Fruit fly (Drosophila melanogaster) whole organism, embryonic: ENCODE results near the gene prtp.

Experiments used
- CG10654 ChIP-seq: fragments of 200-800 bp; sonication (Bioruptor generic); optimal IDR thresholded peaks from 2 replicates; lab custom pipeline; 2016; ENCODE audit warnings: missing biosample characterization, missing genetic modification characterization
- CG10959 ChIP-seq: fragments of 200-800 bp; sonication (Bioruptor generic); IDR thresholded peaks from 2 replicates; pipeline ENCODE4 v1.3.6; 2022; ENCODE audit warnings: missing biosample characterization, missing genetic modification characterization
- CG11696 ChIP-seq: fragments of 200-800 bp; sonication (Bioruptor generic); IDR thresholded peaks from 2 replicates; pipeline ENCODE4 v1.3.6; 2022; ENCODE audit warnings: missing biosample characterization, missing genetic modification characterization
- CG12104 ChIP-seq: fragments of 200-800 bp; sonication (Bioruptor generic); optimal IDR thresholded peaks from 3 replicates; lab custom pipeline; 2016; ENCODE audit warnings: missing biosample characterization, missing genetic modification characterization
- CG12659 ChIP-seq: fragments of 200-800 bp; sonication (Bioruptor generic); optimal IDR thresholded peaks from 3 replicates; lab custom pipeline; 2017; ENCODE audit warnings: mild to moderate bottlenecking, missing biosample characterization, missing genetic modification reagents, missing genetic modification characterization
- CG12744 ChIP-seq: fragments of 200-800 bp; sonication (Bioruptor generic); optimal IDR thresholded peaks from 2 replicates; lab custom pipeline; 2016; ENCODE audit warnings: missing biosample characterization, missing genetic modification characterization
- CG13123 ChIP-seq: fragments of 200-800 bp; sonication (Bioruptor generic); optimal IDR thresholded peaks from 2 replicates; lab custom pipeline; 2016; ENCODE audit warnings: missing biosample characterization, missing genetic modification characterization
- CG14710 ChIP-seq: fragments of 200-800 bp; sonication (Bioruptor generic); optimal IDR thresholded peaks from 3 replicates; lab custom pipeline; 2019; ENCODE audit warnings: missing biosample characterization, mild to moderate bottlenecking, missing genetic modification characterization, moderate library complexity
- CG1647 ChIP-seq: fragments of 200-800 bp; sonication (Bioruptor generic); optimal IDR thresholded peaks from 3 replicates; lab custom pipeline; 2016; ENCODE audit warnings: missing biosample characterization, missing genetic modification characterization
- CG16779 ChIP-seq: fragments of 200-800 bp; sonication (Bioruptor generic); IDR thresholded peaks from 2 replicates; pipeline ENCODE4 v1.3.6; 2022; ENCODE audit warnings: missing biosample characterization, missing genetic modification characterization
- CG1792 ChIP-seq: fragments of 200-800 bp; sonication (Bioruptor generic); optimal IDR thresholded peaks from 2 replicates; lab custom pipeline; 2016; ENCODE audit warnings: missing biosample characterization, missing genetic modification characterization
- CG1832 ChIP-seq: fragments of 200-800 bp; sonication (Bioruptor generic); optimal IDR thresholded peaks from 2 replicates; lab custom pipeline; 2017; ENCODE audit warnings: missing biosample characterization, mild to moderate bottlenecking, missing genetic modification characterization, inconsistent platforms
- CG18599 ChIP-seq: fragments of 200-800 bp; sonication (Bioruptor generic); optimal IDR thresholded peaks from 3 replicates; lab custom pipeline; 2017; ENCODE audit warnings: missing biosample characterization, missing genetic modification characterization, mild to moderate bottlenecking, moderate library complexity, missing genetic modification reagents
- CG2875 ChIP-seq: fragments of 200-800 bp; sonication (Bioruptor generic); optimal IDR thresholded peaks from 2 replicates; lab custom pipeline; 2017; ENCODE audit warnings: missing biosample characterization, mild to moderate bottlenecking, missing genetic modification characterization, missing genetic modification reagents
- CG31388 ChIP-seq: fragments of 200-800 bp; sonication (Bioruptor generic); optimal IDR thresholded peaks from 2 replicates; lab custom pipeline; 2016; ENCODE audit warnings: missing biosample characterization, missing genetic modification characterization
- CG4820 ChIP-seq: fragments of 200-800 bp; sonication (Bioruptor generic); optimal IDR thresholded peaks from 3 replicates; lab custom pipeline; 2016; ENCODE audit warnings: missing biosample characterization, missing genetic modification characterization
- CG6175 ChIP-seq: fragments of 200-800 bp; sonication (Bioruptor generic); IDR thresholded peaks from 3 replicates; pipeline ENCODE4 v1.3.6; 2022; ENCODE audit warnings: missing biosample characterization, missing genetic modification characterization
- CG7271 ChIP-seq: fragments of 200-800 bp; sonication (Bioruptor generic); optimal IDR thresholded peaks from 2 replicates; lab custom pipeline; 2018; ENCODE audit warnings: missing biosample characterization, mild to moderate bottlenecking, missing genetic modification characterization, moderate library complexity
- Camta ChIP-seq: fragments of 200-800 bp; sonication (Bioruptor generic); optimal IDR thresholded peaks from 2 replicates; lab custom pipeline; 2016; ENCODE audit warnings: missing biosample characterization, missing genetic modification characterization
- Eip74EF ChIP-seq, 2 experiments: fragments of 200-800 bp in 1 of 2; fragments of >200 bp in 1 of 2; sonication (Bioruptor generic) in 1 of 2; optimal IDR thresholded peaks; 2 replicates each; lab custom pipeline; 2017 to 2019; ENCODE audit warnings: missing biosample characterization in 2 of 2, missing genetic modification characterization in 2 of 2, mild to moderate bottlenecking in 1 of 2, moderate library complexity in 1 of 2
- Ets65A ChIP-seq: fragments of 200-800 bp; sonication (Bioruptor generic); peaks from one replicate; lab custom pipeline; 2016; ENCODE audit warnings: missing biosample characterization, missing genetic modification characterization
- Fer1 ChIP-seq: fragments of 200-800 bp; sonication (Bioruptor generic); optimal IDR thresholded peaks from 2 replicates; lab custom pipeline; 2017; ENCODE audit warnings: missing biosample characterization, mild to moderate bottlenecking, missing genetic modification characterization
- Fer2 ChIP-seq: fragments of 200-800 bp; sonication (Bioruptor generic); optimal IDR thresholded peaks from 2 replicates; lab custom pipeline; 2018; ENCODE audit warnings: missing biosample characterization, mild to moderate bottlenecking, missing genetic modification characterization, moderate library complexity
- Hmr ChIP-seq: fragments of 200-800 bp; sonication (Bioruptor generic); optimal IDR thresholded peaks from 3 replicates; lab custom pipeline; 2017; ENCODE audit warnings: mild to moderate bottlenecking, missing biosample characterization, missing genetic modification reagents, missing genetic modification characterization
- Hr78 ChIP-seq, 2 experiments: fragments of 200-800 bp in 1 of 2; fragments of >200 bp in 1 of 2; sonication (Bioruptor generic) in 1 of 2; optimal IDR thresholded peaks; 2 replicates each; lab custom pipeline; 2017 to 2019; ENCODE audit warnings: missing biosample characterization in 2 of 2, missing genetic modification characterization in 2 of 2, mild to moderate bottlenecking in 1 of 2, moderate library complexity in 1 of 2
- NC2β ChIP-seq: fragments of 200-800 bp; sonication (Bioruptor generic); optimal IDR thresholded peaks from 2 replicates; lab custom pipeline; 2016; ENCODE audit warnings: missing biosample characterization, missing genetic modification characterization
- Scr ChIP-seq: fragments of 200-800 bp; sonication (Bioruptor generic); IDR thresholded peaks from 2 replicates; pipeline ENCODE4 v1.3.6; 2022; ENCODE audit warnings: missing biosample characterization, missing genetic modification characterization; ENCODE audit not compliant: partially characterized antibody
- Trl ChIP-seq, 3 experiments: fragments of >200 bp in 2 of 3; fragments of 200-800 bp in 1 of 3; sonication (Bioruptor generic) in 1 of 3; optimal IDR thresholded peaks; 2 replicates in 1 of 3; 3 replicates in 2 of 3; lab custom pipeline; 2016 to 2017; ENCODE audit warnings: missing biosample characterization in 1 of 3, missing genetic modification characterization in 1 of 3
- amos ChIP-seq: fragments of 200-800 bp; sonication (Bioruptor generic); IDR thresholded peaks from 2 replicates; pipeline ENCODE4 v1.3.6; 2022; ENCODE audit warnings: missing biosample characterization, missing genetic modification characterization; ENCODE audit not compliant: partially characterized antibody
- ap ChIP-seq: fragments of 200-800 bp; sonication (Bioruptor generic); IDR thresholded peaks from 2 replicates; pipeline ENCODE4 v1.3.6; 2022; ENCODE audit warnings: missing biosample characterization, missing genetic modification characterization
- ato ChIP-seq: fragments of 200-800 bp; sonication (Bioruptor generic); IDR thresholded peaks from 2 replicates; pipeline ENCODE4 v1.3.6; 2022; ENCODE audit warnings: missing biosample characterization, missing genetic modification characterization; ENCODE audit not compliant: partially characterized antibody
- az2 ChIP-seq: fragments of 200-800 bp; sonication (Bioruptor generic); optimal IDR thresholded peaks from 3 replicates; lab custom pipeline; 2016; ENCODE audit warnings: missing biosample characterization, missing genetic modification characterization
- bbx ChIP-seq: fragments of 200-800 bp; sonication (Bioruptor generic); IDR thresholded peaks from 2 replicates; pipeline ENCODE4 v1.3.6; 2022; ENCODE audit warnings: missing biosample characterization, missing genetic modification characterization; ENCODE audit not compliant: partially characterized antibody
- bsh ChIP-seq, 2 experiments: fragments of 200-800 bp; sonication (Bioruptor generic); optimal IDR thresholded peaks; 2 replicates each; lab custom pipeline; 2017 to 2018; ENCODE audit warnings: mild to moderate bottlenecking in 2 of 2, missing biosample characterization in 2 of 2, missing genetic modification characterization in 2 of 2, moderate library complexity in 1 of 2
- caup ChIP-seq: fragments of 200-800 bp; sonication (Bioruptor generic); optimal IDR thresholded peaks from 3 replicates; lab custom pipeline; 2017; ENCODE audit warnings: missing biosample characterization, mild to moderate bottlenecking, missing genetic modification characterization, moderate library complexity; ENCODE audit not compliant: severe bottlenecking
- crol ChIP-seq: fragments of 200-800 bp; sonication (Bioruptor generic); IDR thresholded peaks from 2 replicates; pipeline ENCODE4 v1.3.6; 2022; ENCODE audit warnings: missing biosample characterization, missing genetic modification characterization
- dpn ChIP-seq, 2 experiments: fragments of 200-800 bp; sonication (Bioruptor generic); optimal IDR thresholded peaks; 3 replicates each; lab custom pipeline; 2016; ENCODE audit warnings: missing biosample characterization in 2 of 2, missing genetic modification characterization in 2 of 2
- ems ChIP-seq: fragments of 200-800 bp; sonication (Bioruptor generic); optimal IDR thresholded peaks from 3 replicates; lab custom pipeline; 2016; ENCODE audit warnings: missing biosample characterization, missing genetic modification characterization
- en ChIP-seq: fragments of 200-800 bp; sonication (Bioruptor generic); optimal IDR thresholded peaks from 2 replicates; lab custom pipeline; 2016; ENCODE audit warnings: missing biosample characterization, missing genetic modification characterization
- eyg ChIP-seq: fragments of 200-800 bp; sonication (Bioruptor generic); optimal IDR thresholded peaks from 3 replicates; lab custom pipeline; 2016; ENCODE audit warnings: missing biosample characterization, missing genetic modification characterization
- fu2 ChIP-seq: fragments of 200-800 bp; sonication (Bioruptor generic); optimal IDR thresholded peaks from 2 replicates; lab custom pipeline; 2016; ENCODE audit warnings: missing biosample characterization, missing genetic modification characterization
- hkb ChIP-seq, 2 experiments: fragments of 200-800 bp in 1 of 2; fragments of >200 bp in 1 of 2; sonication (Bioruptor generic) in 1 of 2; IDR thresholded peaks in 1 of 2; optimal IDR thresholded peaks in 1 of 2; 2 replicates each; pipeline versions ENCODE4 v1.3.6 to Lab custom; 2017 to 2022; ENCODE audit warnings: missing biosample characterization in 1 of 2, missing genetic modification characterization in 1 of 2
- nerfin-1 ChIP-seq: fragments of 200-800 bp; sonication (Bioruptor generic); optimal IDR thresholded peaks from 3 replicates; lab custom pipeline; 2019; ENCODE audit warnings: missing biosample characterization, mild to moderate bottlenecking, missing genetic modification characterization, moderate library complexity
- phol ChIP-seq: fragments of 200-800 bp; sonication (Bioruptor generic); optimal IDR thresholded peaks from 3 replicates; lab custom pipeline; 2018; ENCODE audit warnings: missing biosample characterization, mild to moderate bottlenecking, missing genetic modification characterization, moderate library complexity
- prd ChIP-seq, 3 experiments: fragments of >200 bp in 2 of 3; fragments of 200-800 bp in 1 of 3; sonication (Bioruptor generic) in 1 of 3; optimal IDR thresholded peaks in 2 of 3; IDR thresholded peaks in 1 of 3; 2 replicates in 2 of 3; 3 replicates in 1 of 3; pipeline versions ENCODE4 v1.3.6 to Lab custom; 2017 to 2022; ENCODE audit warnings: missing biosample characterization in 1 of 3, missing genetic modification characterization in 1 of 3
- wor ChIP-seq: fragments of 200-800 bp; sonication (Bioruptor generic); IDR thresholded peaks from 2 replicates; pipeline ENCODE4 v1.3.6; 2022; ENCODE audit warnings: missing biosample characterization, missing genetic modification characterization

prtp gene

DNA sequence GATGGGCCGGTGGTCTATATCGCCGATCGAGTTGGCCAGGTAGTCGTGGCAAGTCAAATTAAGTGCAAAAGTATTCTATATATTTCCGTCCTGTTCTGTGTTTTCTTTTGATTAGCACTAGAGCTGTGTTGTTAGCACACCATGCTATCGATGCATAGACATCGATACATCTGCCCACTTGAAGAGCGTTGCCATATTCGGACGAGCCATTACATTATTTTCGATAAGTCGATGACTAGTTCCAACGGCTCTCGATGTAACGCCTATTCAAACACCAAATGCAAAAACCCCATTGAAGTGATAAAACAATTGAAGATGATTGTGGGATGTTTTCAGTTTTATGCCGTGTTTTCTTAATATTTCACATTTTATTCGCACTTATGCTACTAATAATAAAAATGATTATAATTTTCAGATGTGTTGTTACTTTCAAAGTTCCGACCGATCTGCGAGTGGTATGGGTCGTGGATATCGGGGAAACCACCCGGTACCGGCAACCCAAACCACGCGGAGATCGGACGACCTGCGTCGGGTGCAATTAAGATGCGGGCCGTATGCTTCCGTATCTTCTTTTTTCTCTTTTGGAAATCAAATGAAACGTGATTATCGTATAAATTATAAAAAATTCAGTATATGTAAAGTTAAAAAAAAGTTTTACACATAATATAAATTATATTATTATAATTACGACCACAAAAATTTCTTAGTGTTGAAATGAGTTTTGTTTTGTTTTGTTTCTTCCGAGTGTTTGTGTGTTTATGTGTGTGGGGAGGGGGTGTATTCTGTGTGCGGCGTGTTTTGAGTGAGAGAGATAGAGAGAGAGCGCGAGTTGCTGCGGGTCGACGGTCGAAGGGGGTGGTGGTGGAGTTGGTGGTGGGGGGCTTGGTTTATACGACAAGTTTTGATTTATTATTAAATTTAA lies 6.5 kb upstream of the prtp start, which contains the start of gene FucT6 (continued):
- TF ChIP-seq CG16779 (no peak), Trl (optimal IDR thresholded peaks at IDR 0.05; lab: Kevin White, UChicago) (peak; percentile 35 to 56), Trl (GFP tag; optimal IDR thresholded peaks at IDR 0.05; lab: Kevin White, UChicago) (no peak), crol (peak; percentile 97), CG12104 (GFP tag; lab: Kevin White, UChicago) (no peak), nerfin-1 (tag; lab: Kevin White, UChicago) (no peak), CG6175 (GFP tag; lab: Robert Waterston, UW) (no peak), prd (optimal IDR thresholded peaks at IDR 0.05; lab: Kevin White, UChicago) (no peak), prd (GFP tag; IDR thresholded peaks at IDR 0.05; lab: Robert Waterston, UW) (no peak), Camta (GFP tag; lab: Kevin White, UChicago) (no peak), CG11696 (GFP tag; lab: Robert Waterston, UW) (no peak), CG31388 (GFP tag; lab: Kevin White, UChicago) (no peak), hkb (optimal IDR thresholded peaks at IDR 0.05; lab: Kevin White, UChicago) (no peak), hkb (GFP tag; IDR thresholded peaks at IDR 0.05; lab: Robert Waterston, UW) (no peak), en (GFP tag; lab: Kevin White, UChicago) (no peak), ap (GFP tag; lab: Robert Waterston, UW) (no peak), CG10959 (GFP tag; lab: Robert Waterston, UW) (no peak), CG7271 (tag; lab: Kevin White, UChicago) (no peak), amos (GFP tag; lab: Robert Waterston, UW) (peak; percentile 93), CG4820 (GFP tag; lab: Kevin White, UChicago) (no peak), phol (tag; lab: Kevin White, UChicago) (peak; percentile 50), ems (GFP tag; lab: Kevin White, UChicago) (no peak), CG13123 (GFP tag; lab: Kevin White, UChicago) (no peak), CG10654 (GFP tag; lab: Kevin White, UChicago) (no peak), caup (GFP tag; lab: Kevin White, UChicago) (peak; percentile 11), Ets65A (GFP tag; lab: Kevin White, UChicago) (no peak), NC2β (GFP tag; lab: Kevin White, UChicago) (peak; percentile 1), ato (peak; percentile 78), Scr (GFP tag; lab: Robert Waterston, UW) (peak; percentile 83), CG2875 (GFP tag; lab: Kevin White, UChicago) (no peak), bsh (GFP tag; optimal IDR thresholded peaks at IDR 0.05; lab: Kevin White, UChicago) (peak in 1 of 2 experiments; percentile 33), Hr78 (GFP tag; optimal IDR thresholded peaks at IDR 0.05; lab: Kevin White, UChicago) (no peak), CG1792 (GFP tag; lab: Kevin White, UChicago) (no peak), fu2 (GFP tag; lab: Kevin White, UChicago) (no peak), CG12659 (GFP tag; lab: Kevin White, UChicago) (peak; percentile 51), az2 (GFP tag; lab: Kevin White, UChicago) (no peak), CG1832 (GFP tag; lab: Kevin White, UChicago) (peak; percentile 62), bbx (GFP tag; lab: Robert Waterston, UW) (peak; percentile 90), CG12744 (GFP tag; lab: Kevin White, UChicago) (no peak), wor (no peak), Fer1 (no peak), Eip74EF (GFP tag; optimal IDR thresholded peaks at IDR 0.05; lab: Kevin White, UChicago) (peak in 1 of 2 experiments; percentile 32), eyg (GFP tag; lab: Kevin White, UChicago) (no peak), Hmr (GFP tag; lab: Kevin White, UChicago) (no peak), Fer2 (tag; lab: Kevin White, UChicago) (no peak), CG18599 (GFP tag; lab: Kevin White, UChicago) (peak; percentile 46), dpn (GFP tag; optimal IDR thresholded peaks at IDR 0.05; lab: Kevin White, UChicago) (no peak), CG1647 (no peak), CG14710 (tag; lab: Kevin White, UChicago) (peak; percentile 53)
